Fruit fly (Drosophila melanogaster) whole organism, adult: ENCODE data around the gene CG5262.

ENCODE experiments used
- CG11617 ChIP-seq: fragments of 200-800 bp; sonication (Bioruptor generic); optimal IDR thresholded peaks from 2 replicates; lab custom pipeline; 2017; ENCODE audit warnings: mild to moderate bottlenecking, missing biosample characterization, missing genetic modification reagents, missing genetic modification characterization
- CG12768 ChIP-seq: fragments of 200-800 bp; sonication (Bioruptor generic); optimal IDR thresholded peaks from 2 replicates; lab custom pipeline; 2017; ENCODE audit warnings: missing biosample characterization, missing genetic modification characterization, mild to moderate bottlenecking, moderate library complexity, missing genetic modification reagents
- CG14711 ChIP-seq: fragments of 200-800 bp; sonication (Bioruptor generic); optimal IDR thresholded peaks from 2 replicates; lab custom pipeline; 2018; ENCODE audit warnings: missing biosample characterization, mild to moderate bottlenecking, missing genetic modification characterization, moderate library complexity
- CG1620 ChIP-seq: fragments of 200-800 bp; sonication (Bioruptor generic); optimal IDR thresholded peaks from 2 replicates; lab custom pipeline; 2016; ENCODE audit warnings: missing biosample characterization, missing genetic modification characterization
- CG33017 ChIP-seq: fragments of 200-800 bp; sonication (Bioruptor generic); optimal IDR thresholded peaks from 2 replicates; lab custom pipeline; 2018; ENCODE audit warnings: missing biosample characterization, mild to moderate bottlenecking, missing genetic modification characterization, moderate library complexity
- CG5204 ChIP-seq: fragments of 200-800 bp; sonication (Bioruptor generic); optimal IDR thresholded peaks from 2 replicates; lab custom pipeline; 2016; ENCODE audit warnings: missing biosample characterization, missing genetic modification characterization
- CG7045 ChIP-seq: fragments of 200-800 bp; sonication (Bioruptor generic); optimal IDR thresholded peaks from 2 replicates; lab custom pipeline; 2017; ENCODE audit warnings: missing biosample characterization, mild to moderate bottlenecking, missing genetic modification characterization
- CG7101 ChIP-seq: fragments of 200-800 bp; sonication (Bioruptor generic); optimal IDR thresholded peaks from 2 replicates; lab custom pipeline; 2018; ENCODE audit warnings: missing biosample characterization, mild to moderate bottlenecking, missing genetic modification characterization, moderate library complexity
- Clk ChIP-seq: fragments of 200-800 bp; sonication (Bioruptor generic); optimal IDR thresholded peaks from 2 replicates; lab custom pipeline; 2017; ENCODE audit warnings: missing biosample characterization, missing genetic modification characterization
- Crg-1 ChIP-seq: fragments of 200-800 bp; sonication (Bioruptor generic); optimal IDR thresholded peaks from 2 replicates; lab custom pipeline; 2016; ENCODE audit warnings: missing biosample characterization, missing genetic modification characterization
- Hr96 ChIP-seq: fragments of 200-800 bp; sonication (Bioruptor generic); optimal IDR thresholded peaks from 2 replicates; lab custom pipeline; 2016; ENCODE audit warnings: missing biosample characterization, missing genetic modification characterization
- Mnt ChIP-seq: fragments of 200-800 bp; sonication (Bioruptor generic); optimal IDR thresholded peaks from 2 replicates; lab custom pipeline; 2016; ENCODE audit warnings: missing biosample characterization, mild to moderate bottlenecking, missing genetic modification characterization
- bab1 ChIP-seq: fragments of 200-800 bp; sonication (Bioruptor generic); optimal IDR thresholded peaks from 3 replicates; lab custom pipeline; 2019; ENCODE audit warnings: missing biosample characterization, mild to moderate bottlenecking, missing genetic modification characterization, moderate library complexity
- cic ChIP-seq: fragments of 200-800 bp; sonication (Bioruptor generic); optimal IDR thresholded peaks from 2 replicates; lab custom pipeline; 2017; ENCODE audit warnings: missing biosample characterization, mild to moderate bottlenecking, missing genetic modification characterization, moderate library complexity
- cnc ChIP-seq, 2 experiments: fragments of >200 bp; optimal IDR thresholded peaks; 2 replicates each; lab custom pipeline; 2017
- kay ChIP-seq: fragments of 200-800 bp; sonication (Bioruptor generic); peaks from one replicate; lab custom pipeline; 2016; ENCODE audit warnings: missing biosample characterization, missing genetic modification characterization, borderline replicate concordance
- ovo ChIP-seq: fragments of 200-800 bp; sonication (Bioruptor generic); optimal IDR thresholded peaks from 2 replicates; lab custom pipeline; 2016; ENCODE audit warnings: missing biosample characterization, missing genetic modification characterization
- pad ChIP-seq: fragments of 200-800 bp; sonication (Bioruptor generic); optimal IDR thresholded peaks from 3 replicates; lab custom pipeline; 2017; ENCODE audit warnings: missing biosample characterization, missing genetic modification characterization, mild to moderate bottlenecking, moderate library complexity, missing genetic modification reagents
- tj ChIP-seq: fragments of 200-800 bp; sonication (Bioruptor generic); optimal IDR thresholded peaks from 3 replicates; lab custom pipeline; 2017; ENCODE audit warnings: missing biosample characterization, mild to moderate bottlenecking, missing genetic modification characterization, moderate library complexity
- toe ChIP-seq: fragments of 200-800 bp; sonication (Bioruptor generic); optimal IDR thresholded peaks from 2 replicates; lab custom pipeline; 2016; ENCODE audit warnings: missing biosample characterization, missing genetic modification characterization

CG5262 gene

DNA sequence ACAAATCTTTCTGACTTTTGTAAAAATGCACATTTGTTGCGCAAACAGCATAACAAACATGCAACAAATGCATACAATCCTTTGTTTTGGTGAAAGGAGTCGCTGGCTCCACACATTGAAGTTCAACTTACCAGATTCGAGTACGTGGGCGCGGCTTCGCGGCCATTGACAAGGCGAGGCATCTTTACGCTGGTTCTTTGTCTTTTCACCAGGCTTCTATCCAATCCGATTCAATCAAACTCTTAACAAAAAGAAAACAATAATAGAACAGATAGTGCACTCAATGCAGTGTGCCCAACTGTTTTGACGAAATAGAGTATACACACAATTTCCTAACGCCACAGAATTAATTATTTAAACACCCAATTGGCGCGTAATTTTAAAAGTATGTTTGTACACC, at the start of gene CG5262:
TSS of gene CG5262 (minus strand) at position 294 of the 400 bp plus-strand sequence.
- TF ChIP-seq bab1 (GFP tag; lab: Kevin White, UChicago) (peak; percentile 32), ovo (no peak), tj (GFP tag; lab: Kevin White, UChicago) (peak; percentile 63)

DNA sequence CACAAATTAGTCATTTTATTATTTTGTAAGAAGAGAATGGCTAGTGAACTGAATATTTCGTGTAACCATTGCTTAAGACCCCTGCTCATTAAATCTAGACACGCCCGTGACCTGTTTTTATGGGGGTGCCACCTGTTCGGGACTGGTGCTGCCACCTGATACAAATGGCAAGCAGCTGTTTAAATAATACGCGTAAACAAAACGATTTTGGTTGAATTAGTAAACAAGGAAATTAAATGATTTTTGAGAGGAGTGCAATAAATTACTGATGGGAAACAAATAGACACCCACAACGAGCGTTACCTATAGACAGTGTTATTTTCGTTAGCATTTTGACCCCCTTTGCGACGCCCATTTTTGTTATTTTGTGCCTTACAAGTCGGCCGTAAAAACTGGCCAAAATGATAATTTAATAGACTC, 44.5 kb upstream of the CG5262 start:
- peak; percentile 85 for TF ChIP-seq kay (GFP tag; lab: Kevin White, UChicago)
- TF ChIP-seq Clk (GFP tag; lab: Kevin White, UChicago): peak; percentile 79
- peak; percentile 68 for TF ChIP-seq ovo
- TF ChIP-seq cnc (optimal IDR thresholded peaks at IDR 0.05; lab: Kevin White, UChicago): no peak
- peak; percentile 61 for TF ChIP-seq Hr96 (GFP tag; lab: Kevin White, UChicago)
- TF ChIP-seq CG11617 (GFP tag; lab: Kevin White, UChicago): peak; percentile 91
- peak; percentile 90 for TF ChIP-seq CG33017 (tag; lab: Kevin White, UChicago)
- TF ChIP-seq Crg-1: peak; percentile 90
- TF ChIP-seq CG12768 (GFP tag; lab: Kevin White, UChicago): peak; percentile 91
- TF ChIP-seq bab1 (GFP tag; lab: Kevin White, UChicago): peak; percentile 90
- TF ChIP-seq CG14711 (tag; lab: Kevin White, UChicago): peak; percentile 86
- TF ChIP-seq tj (GFP tag; lab: Kevin White, UChicago): peak; percentile 71
- peak; percentile 90 for TF ChIP-seq CG7101
- peak; percentile 91 for TF ChIP-seq toe
- TF ChIP-seq CG1620 (GFP tag; lab: Kevin White, UChicago): peak; percentile 93
- peak; percentile 68 for TF ChIP-seq pad (GFP tag; lab: Kevin White, UChicago)
- TF ChIP-seq Mnt (GFP tag; lab: Kevin White, UChicago): peak; percentile 68
- TF ChIP-seq CG5204 (GFP tag; lab: Kevin White, UChicago): peak; percentile 78
- TF ChIP-seq cic: peak; percentile 80
- TF ChIP-seq CG7045 (GFP tag; lab: Kevin White, UChicago): peak; percentile 91

DNA sequence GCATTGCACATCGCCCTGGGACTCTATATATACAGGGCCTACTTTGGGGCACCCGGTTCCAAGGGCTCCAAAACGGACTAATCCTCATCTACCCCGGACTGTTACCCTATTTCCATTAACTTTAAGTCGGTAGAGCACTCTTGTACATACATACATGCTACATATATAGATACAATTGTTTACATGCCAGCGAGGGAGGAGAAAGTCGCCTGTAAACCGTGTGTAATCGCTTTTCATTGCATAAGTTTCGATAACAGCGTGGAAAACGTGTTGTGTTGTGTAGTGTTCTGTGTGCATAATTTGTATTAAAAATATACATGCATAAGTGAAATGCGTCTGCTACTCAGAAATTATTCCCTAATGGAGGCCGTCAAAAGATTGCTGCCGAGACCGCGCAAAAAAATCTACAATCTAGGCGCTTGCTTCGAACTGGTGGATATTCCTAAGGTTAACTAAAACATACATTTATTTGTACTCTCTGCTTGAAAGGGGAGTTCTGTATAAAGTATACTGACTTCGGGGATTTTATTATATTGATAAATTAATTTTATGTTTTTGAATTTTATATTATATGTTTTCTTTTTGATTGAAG, 44.0 kb upstream of the CG5262 start, which contains the start of gene isoQC:
TSS of gene isoQC (plus strand) at position 270 of the 592 bp plus-strand sequence.
- TF ChIP-seq CG7101: no peak
- peak; percentile 90 for TF ChIP-seq kay (GFP tag; lab: Kevin White, UChicago)
- peak; percentile 60 for TF ChIP-seq Mnt (GFP tag; lab: Kevin White, UChicago)

DNA sequence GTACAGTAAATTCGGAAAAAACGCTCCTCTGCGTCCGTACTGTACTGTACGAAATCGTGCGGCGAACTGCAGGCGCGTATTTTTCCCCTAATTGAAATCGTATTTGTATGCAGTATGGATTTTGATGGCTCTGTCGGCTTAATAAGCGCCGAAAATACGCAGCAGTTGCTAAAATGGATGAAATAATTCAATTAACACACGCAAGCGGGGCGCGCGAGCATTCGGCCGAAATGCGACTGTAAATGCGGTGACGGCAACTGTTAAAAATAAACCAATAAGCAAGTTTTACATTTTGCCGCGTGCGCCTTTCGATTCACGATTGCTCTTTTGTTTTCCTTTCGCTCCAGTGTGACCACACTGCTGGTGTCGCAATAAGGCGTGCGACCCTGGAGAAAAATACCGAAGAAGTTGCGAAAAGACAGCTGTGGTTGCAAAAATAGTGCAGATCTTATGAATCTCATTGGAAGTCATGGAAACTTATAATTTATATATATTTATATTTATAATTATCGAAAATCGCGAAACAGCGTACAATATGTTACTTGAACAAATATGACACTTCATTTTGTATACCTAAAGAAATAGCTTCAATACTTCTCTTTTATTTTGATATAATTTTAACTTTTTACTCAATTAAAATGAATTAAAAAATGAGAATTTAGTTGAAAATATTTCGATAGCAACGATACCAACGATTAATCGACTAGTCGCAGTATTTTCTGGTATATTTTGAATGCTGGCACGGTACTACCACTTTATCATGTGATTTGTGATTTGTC, 42.9 kb upstream of the CG5262 start, which contains the start of the genes CG32428 and CG5969:
TSS of gene CG32428 (minus strand) at position 703 of the 779 bp plus-strand sequence.
TSS of gene CG5969 (plus strand) at position 763 of the 779 bp plus-strand sequence.
- TF ChIP-seq pad (GFP tag; lab: Kevin White, UChicago) (peak; percentile 47), CG7101 (peak; percentile 74), CG1620 (GFP tag; lab: Kevin White, UChicago) (no peak), bab1 (GFP tag; lab: Kevin White, UChicago) (no peak), cic (no peak), CG11617 (GFP tag; lab: Kevin White, UChicago) (peak; percentile 40), Crg-1 (no peak), CG14711 (tag; lab: Kevin White, UChicago) (peak; percentile 60), CG33017 (tag; lab: Kevin White, UChicago) (peak; percentile 74), CG12768 (GFP tag; lab: Kevin White, UChicago) (peak; percentile 78), cnc (optimal IDR thresholded peaks at IDR 0.05; lab: Kevin White, UChicago) (no peak), ovo (no peak), Mnt (GFP tag; lab: Kevin White, UChicago) (peak; percentile 60), toe (peak; percentile 8), CG7045 (GFP tag; lab: Kevin White, UChicago) (peak; percentile 70), tj (GFP tag; lab: Kevin White, UChicago) (peak; percentile 82), CG5204 (GFP tag; lab: Kevin White, UChicago) (peak; percentile 11), Hr96 (GFP tag; lab: Kevin White, UChicago) (no peak), kay (GFP tag; lab: Kevin White, UChicago) (no peak), Clk (GFP tag; lab: Kevin White, UChicago) (no peak)

DNA sequence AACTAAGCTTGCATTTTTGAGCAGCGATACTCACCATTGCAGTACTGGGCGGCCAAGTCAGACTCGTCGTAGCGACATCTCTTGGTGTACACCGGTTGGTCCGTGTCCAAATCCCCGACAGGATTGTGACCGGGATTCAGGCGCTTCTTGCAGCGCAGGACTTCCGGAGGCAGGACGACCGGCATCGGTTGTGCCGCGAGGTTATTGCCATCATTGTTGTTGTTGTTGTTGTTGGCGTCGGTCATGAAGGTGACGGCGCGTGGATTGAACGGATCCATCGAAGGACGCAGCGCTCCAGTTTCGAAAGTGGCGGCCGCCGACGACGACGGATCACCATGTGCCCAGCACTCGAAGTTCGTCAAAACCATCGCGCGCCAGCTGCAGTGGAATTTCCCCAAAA, 42.3 kb upstream of the CG5262 start:
- TF ChIP-seq Clk (GFP tag; lab: Kevin White, UChicago): no peak
- TF ChIP-seq toe: no peak
- no peak for TF ChIP-seq cic
- TF ChIP-seq CG1620 (GFP tag; lab: Kevin White, UChicago): no peak
- TF ChIP-seq CG14711 (tag; lab: Kevin White, UChicago): no peak
- no peak for TF ChIP-seq bab1 (GFP tag; lab: Kevin White, UChicago)
- no peak for TF ChIP-seq CG7045 (GFP tag; lab: Kevin White, UChicago)
